Worm (Caenorhabditis elegans) whole organism, L4/young adult: ENCODE measurements around the gene fis-1.
A peak's percentile ranks its signal among the peaks of the same experiment; 100 is the strongest.

ENCODE experiments used
- W03F9.2 ChIP-seq: fragments of 150-350 bp; optimal IDR thresholded peaks from 2 replicates; lab custom pipeline; 2014; ENCODE audit warnings: missing biosample characterization, missing genetic modification characterization
- dao-5 ChIP-seq: sonication (generic microtip); optimal IDR thresholded peaks from 2 replicates; lab custom pipeline; 2016; ENCODE audit warnings: missing genotype, missing genetic modification characterization, moderate library complexity, missing compliant biosample characterization
- him-1 ChIP-seq: sonication (generic microtip); optimal IDR thresholded peaks from 2 replicates; lab custom pipeline; 2016; ENCODE audit warnings: missing genotype, missing genetic modification reagents, missing genetic modification characterization, missing compliant biosample characterization

The fis-1 gene

DNA sequence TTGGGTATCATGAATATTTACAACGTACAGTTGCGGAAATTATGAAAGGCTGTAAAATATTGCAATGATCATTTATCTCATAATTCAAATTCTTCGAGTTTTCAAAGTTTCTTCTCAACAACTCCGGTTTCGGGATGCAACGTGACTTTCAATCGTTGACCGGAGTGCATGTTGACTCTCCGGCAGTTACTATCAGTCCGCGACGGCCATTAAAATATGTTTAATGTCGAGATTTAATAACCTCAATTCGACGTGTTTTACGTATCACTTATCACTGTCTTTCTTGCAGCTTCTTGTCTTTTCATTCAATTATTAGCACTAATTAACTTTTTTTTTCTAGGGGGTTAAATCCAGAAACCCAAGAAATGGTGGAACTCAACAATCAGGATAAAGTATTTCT lies 36.8 kb upstream of the fis-1 start, which contains the start of gene tsp-10:
Gene tsp-10 (plus strand): TSS at position 366 of the 400 bp plus-strand sequence.
- TF ChIP-seq dao-5 (no peak), him-1 (tag; lab: Kevin White, UChicago) (no peak), W03F9.2 (tag; lab: Kevin White, UChicago) (no peak)

DNA sequence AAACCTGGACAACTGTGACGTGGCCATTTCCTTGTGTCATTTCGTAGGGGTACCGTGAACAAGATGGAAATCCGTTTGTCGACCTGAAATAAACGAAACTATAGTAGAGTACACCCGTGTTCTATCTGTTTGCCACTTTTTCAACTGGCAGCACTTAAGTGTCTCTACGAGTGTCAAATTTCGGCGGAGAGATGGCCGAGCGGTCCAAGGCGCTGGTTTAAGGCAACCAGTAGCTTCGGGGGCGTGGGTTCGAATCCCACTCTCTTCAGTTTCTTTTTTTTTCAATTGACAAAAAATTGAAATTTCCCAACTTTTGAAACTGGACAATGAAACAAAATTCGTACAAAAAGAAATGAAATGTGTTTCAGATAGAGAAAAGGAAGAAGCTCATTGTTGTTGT lies 33.4 kb upstream of the fis-1 start:
- no peak for TF ChIP-seq W03F9.2 (tag; lab: Kevin White, UChicago)
- TF ChIP-seq him-1 (tag; lab: Kevin White, UChicago): peak; percentile 49

DNA sequence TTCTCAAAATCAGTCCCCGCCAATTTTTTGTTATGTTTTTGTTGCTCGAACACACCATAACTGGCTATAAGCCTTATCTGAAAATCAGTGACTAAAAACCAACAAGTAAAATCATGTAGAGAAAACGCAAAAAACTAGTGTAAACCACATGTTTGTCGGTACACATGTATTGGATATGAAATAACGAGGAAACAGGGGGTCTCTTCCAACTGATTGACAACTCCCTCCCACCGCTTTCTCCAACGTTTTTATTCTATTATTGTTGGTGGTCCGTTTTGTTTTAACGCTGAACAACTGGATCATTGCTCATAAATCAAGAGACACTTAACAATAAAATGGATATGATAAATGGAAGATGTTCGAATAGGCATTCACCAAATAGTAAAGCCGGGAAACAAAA lies 28.2 kb upstream of the fis-1 start:
- TF ChIP-seq him-1 (tag; lab: Kevin White, UChicago): no peak
- TF ChIP-seq W03F9.2 (tag; lab: Kevin White, UChicago): no peak
- no peak for TF ChIP-seq dao-5

DNA sequence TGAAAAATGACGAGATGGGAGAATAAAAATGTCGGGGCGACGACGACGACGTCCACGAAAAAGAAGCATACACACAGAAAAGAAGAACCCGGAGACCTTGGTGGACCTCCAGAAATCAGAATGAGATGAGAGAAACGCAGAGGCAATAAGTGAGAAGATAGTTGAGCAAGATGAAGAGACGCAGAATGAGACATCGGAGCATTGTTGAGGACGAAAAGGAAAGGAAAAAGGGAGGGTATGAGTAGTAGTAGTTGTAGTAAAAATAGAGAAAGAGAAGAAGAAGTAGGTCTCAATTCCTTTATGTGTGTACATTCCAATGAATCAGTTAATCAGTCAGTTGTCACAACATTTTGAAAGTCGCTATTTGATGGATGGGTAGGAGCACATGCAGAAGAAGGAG lies 25.6 kb upstream of the fis-1 start, which contains the start of gene T14B4.8:
Gene T14B4.8 (minus strand): TSS at position 60 of the 400 bp plus-strand sequence.
- no peak for TF ChIP-seq W03F9.2 (tag; lab: Kevin White, UChicago)
- no peak for TF ChIP-seq him-1 (tag; lab: Kevin White, UChicago)
- TF ChIP-seq dao-5: no peak

DNA sequence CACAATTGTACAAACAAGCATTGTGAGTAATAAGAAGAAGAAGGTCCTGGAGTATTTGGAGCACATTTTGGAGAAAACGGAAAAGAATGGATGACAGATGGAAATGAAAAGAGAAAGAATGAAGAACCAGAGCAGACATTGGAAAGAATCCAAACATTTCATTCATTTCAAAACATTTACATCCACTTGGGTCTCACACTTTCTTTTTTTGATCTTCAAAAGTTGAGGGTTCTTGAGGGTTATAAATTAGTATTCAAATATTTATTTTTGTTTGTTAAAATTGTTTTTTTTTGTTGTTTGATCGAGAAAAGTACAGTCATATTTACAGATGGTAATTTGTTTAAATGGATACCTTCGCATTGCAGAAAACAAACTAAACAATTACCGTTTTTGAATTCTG lies 21.3 kb upstream of the fis-1 start, which contains the start of gene T14B4.9:
Gene T14B4.9 (minus strand): TSS at position 101 of the 400 bp plus-strand sequence.
- TF ChIP-seq him-1 (tag; lab: Kevin White, UChicago) (no peak), W03F9.2 (tag; lab: Kevin White, UChicago) (no peak), dao-5 (no peak)

DNA sequence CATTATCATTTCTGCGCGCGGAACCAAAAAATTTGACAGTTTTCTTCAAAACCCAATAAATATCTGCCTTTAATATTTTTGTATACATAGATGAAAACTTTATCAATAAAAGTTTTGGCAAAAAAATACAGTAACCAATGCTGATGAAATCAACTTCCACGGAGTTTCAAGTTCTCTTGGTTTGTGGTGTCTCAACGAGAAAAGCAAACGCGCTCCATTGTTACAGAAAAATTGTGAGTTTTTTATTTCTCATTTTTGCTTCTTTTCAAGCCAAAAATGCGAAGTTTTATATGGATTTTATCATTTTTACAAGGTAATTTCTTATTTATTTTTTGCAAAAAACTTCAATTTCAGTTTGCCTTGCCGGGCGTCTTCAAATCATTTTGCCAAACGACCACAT lies 20.3 kb upstream of the fis-1 start, which contains the start of gene T14B4.3:
Gene T14B4.3 (plus strand): TSS at position 264 of the 400 bp plus-strand sequence.
- peak; percentile 46 for TF ChIP-seq W03F9.2 (tag; lab: Kevin White, UChicago)
- no peak for TF ChIP-seq him-1 (tag; lab: Kevin White, UChicago)
- TF ChIP-seq dao-5: no peak

DNA sequence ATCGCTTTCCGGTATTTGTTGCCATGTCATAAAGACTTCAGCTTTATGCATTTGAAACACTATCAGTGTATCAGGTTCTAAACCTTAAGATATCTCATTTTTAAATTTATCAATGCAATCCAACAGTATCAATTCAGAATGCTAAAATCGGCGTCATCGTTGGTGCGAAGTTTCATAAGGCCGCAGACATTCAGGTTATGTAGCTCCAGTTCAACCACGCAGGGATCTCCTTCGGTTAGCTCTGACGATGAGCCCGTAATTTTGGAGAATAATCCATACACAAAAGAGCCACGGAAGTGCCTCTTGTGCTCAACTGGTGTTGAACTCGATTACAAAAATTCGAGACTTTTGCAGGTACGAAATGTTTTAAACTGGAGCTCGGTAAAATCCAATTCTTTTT lies 18.9 kb upstream of the fis-1 start, which contains the start of gene mrps-18.C:
Gene mrps-18.C (plus strand): TSS at position 138 of the 400 bp plus-strand sequence.
- TF ChIP-seq him-1 (tag; lab: Kevin White, UChicago): no peak
- no peak for TF ChIP-seq W03F9.2 (tag; lab: Kevin White, UChicago)
- TF ChIP-seq dao-5: no peak

DNA sequence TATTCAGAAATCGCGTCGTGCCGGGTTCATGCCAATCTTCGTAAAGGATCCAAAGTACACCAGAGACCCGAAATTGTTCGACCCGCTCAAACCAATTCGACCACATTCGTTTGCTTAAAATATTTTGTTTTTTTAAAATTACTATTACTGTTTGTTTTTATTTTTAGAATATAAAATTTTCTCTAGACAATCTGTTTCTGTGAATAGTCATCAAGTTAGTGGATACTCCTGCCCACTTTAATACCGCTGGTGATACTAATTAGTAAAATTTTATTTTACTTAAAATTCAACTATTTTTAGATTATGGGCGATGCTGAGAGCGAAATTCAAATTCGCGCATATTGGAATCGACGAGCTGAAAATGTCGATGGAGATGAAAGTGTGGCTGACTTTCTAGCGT lies 18.4 kb upstream of the fis-1 start, which contains the start of gene T14B4.1:
Gene T14B4.1 (plus strand): TSS at position 301 of the 400 bp plus-strand sequence.
- TF ChIP-seq W03F9.2 (tag; lab: Kevin White, UChicago) (no peak), dao-5 (no peak), him-1 (tag; lab: Kevin White, UChicago) (no peak)

DNA sequence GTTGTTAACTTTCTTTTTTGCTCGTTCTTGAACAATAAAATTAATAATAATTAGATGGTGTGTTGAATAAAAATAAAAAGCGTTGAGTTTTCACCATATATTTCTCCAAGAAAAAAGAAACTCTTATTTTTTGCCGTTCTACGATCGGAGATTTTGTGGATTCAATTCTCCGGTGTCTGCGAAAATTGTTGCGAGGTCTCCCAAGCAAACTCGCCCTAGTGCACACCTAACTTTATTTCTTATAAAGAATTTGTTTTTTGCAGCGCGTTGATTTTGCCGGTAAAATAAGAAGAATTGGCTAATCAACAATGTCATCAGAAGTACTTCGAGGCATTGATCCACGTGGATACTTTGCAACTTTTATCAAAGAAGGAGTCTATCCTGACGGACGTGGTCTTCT lies 13.5 kb upstream of the fis-1 start, which contains the start of gene exos-8:
Gene exos-8 (plus strand): TSS at position 264 of the 400 bp plus-strand sequence.
- TF ChIP-seq W03F9.2 (tag; lab: Kevin White, UChicago): no peak
- peak; percentile 12 for TF ChIP-seq him-1 (tag; lab: Kevin White, UChicago)
- no peak for TF ChIP-seq dao-5

DNA sequence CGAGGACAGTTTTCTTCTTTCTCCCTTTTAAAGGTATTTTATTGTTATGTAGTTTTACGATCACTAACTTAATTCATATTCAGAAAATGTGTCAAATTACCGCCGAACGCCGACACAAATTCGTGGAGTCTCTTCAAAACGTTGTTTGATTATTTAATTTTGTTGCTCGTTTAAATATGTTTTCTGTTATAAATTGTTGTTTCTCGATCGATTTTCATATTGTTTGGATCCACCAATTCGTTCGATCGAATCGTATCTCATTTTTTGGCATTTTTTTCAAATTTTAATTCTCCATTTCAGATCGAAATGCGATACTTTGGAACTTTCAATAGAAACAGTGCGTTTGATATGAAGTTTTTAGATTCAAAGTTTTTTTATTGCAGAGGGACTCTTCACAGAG lies 12.4 kb upstream of the fis-1 start, which contains the start of gene F41G3.6:
Gene F41G3.6 (plus strand): TSS at position 301 of the 400 bp plus-strand sequence.
- TF ChIP-seq W03F9.2 (tag; lab: Kevin White, UChicago): no peak

DNA sequence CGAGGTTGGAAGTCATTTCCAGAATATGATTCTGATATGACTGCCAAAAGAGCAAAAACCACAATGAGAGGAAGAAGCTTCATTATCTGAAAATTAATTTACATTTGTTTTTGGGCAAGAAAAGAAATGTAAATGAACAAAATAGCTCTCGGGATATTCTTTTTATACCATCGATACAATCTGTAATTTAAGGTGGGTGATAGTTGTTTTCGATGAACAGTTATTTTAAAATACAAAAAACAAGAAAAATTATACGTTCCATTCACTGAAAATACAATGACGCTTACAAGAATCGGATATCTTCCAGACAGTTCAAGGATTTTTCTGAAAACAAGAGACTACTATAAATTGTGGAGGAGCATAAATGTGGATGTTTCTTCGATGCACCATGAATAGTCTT lies 10.3 kb upstream of the fis-1 start, which contains the start of gene ins-15:
Gene ins-15 (minus strand): TSS at position 101 of the 400 bp plus-strand sequence.
- TF ChIP-seq him-1 (tag; lab: Kevin White, UChicago): no peak
- no peak for TF ChIP-seq dao-5
- no peak for TF ChIP-seq W03F9.2 (tag; lab: Kevin White, UChicago)

DNA sequence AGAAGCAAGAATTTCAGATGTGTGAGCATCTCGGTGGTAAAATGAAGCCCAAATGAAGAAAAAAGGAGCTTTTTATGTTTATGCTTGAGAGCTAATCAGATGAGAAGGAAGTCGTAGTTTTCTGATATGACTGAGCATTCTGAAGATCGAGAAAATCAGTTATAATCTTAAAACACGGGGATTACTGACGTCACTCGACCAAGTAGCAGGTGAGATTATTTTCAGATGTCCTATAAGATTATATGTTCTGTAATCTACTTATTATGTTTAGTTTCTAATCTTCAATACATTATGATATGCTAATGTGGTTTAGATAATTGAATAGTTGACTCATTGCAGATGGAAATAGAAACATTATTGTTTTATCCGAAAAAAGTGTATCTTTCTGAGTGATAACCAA lies 9.2 kb upstream of the fis-1 start, which contains the start of gene ins-14:
Gene ins-14 (minus strand): TSS at position 32 of the 400 bp plus-strand sequence.
- TF ChIP-seq him-1 (tag; lab: Kevin White, UChicago): no peak
- no peak for TF ChIP-seq dao-5
- no peak for TF ChIP-seq W03F9.2 (tag; lab: Kevin White, UChicago)

DNA sequence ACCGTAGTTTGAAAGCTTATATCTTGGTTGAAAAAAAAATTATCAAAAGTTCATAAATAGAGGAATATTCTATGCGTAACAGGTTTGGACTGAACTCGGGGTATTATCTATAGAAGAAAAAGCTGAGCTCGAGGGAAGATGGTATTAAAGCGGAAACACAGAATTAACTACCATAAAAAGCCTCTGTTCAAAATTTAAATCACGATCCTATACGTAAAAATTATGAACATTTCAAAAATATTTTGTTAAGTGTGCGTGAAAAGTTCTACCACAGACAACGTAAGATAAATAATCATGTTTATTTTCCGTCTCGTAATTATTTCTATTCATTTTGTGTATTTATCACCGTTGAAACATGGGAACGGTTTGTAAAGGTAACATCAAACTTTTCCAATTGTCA lies 8.6 kb upstream of the fis-1 start, which contains the start of gene F41G3.5:
Gene F41G3.5 (plus strand): TSS at position 301 of the 400 bp plus-strand sequence.
- TF ChIP-seq dao-5 (no peak), him-1 (tag; lab: Kevin White, UChicago) (no peak), W03F9.2 (tag; lab: Kevin White, UChicago) (no peak)

DNA sequence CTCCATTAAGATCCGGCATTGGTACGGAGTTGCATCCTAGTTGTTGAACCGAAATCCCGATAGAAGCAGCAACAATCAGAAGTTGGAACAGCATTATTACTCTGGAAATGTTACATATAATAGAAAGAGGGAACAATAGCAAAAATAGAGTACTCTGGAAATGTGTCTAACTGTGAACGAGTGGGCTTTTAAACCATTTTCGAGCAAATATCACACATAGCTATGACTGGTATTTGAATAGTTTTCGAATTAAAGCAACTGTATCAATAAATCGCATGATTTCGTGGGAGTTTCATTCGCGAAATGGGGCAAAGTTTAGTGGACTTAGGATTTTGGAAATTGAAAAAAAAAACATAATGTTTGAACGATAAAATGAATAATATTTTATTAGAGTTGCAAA lies 5.6 kb upstream of the fis-1 start, which contains the start of gene F41G3.10:
Gene F41G3.10 (minus strand): TSS at position 101 of the 400 bp plus-strand sequence.
- no peak for TF ChIP-seq W03F9.2 (tag; lab: Kevin White, UChicago)
- no peak for TF ChIP-seq dao-5
- TF ChIP-seq him-1 (tag; lab: Kevin White, UChicago): no peak
